Fruit fly (Drosophila melanogaster) whole organism, embryonic: Measurements from ENCODE around the gene Cbl.

Experiments used
- B-H1 ChIP-seq: fragments of 200-800 bp; sonication (Bioruptor generic); IDR thresholded peaks from 3 replicates; pipeline ENCODE4 v1.3.6; 2022; ENCODE audit warnings: missing biosample characterization, missing genetic modification characterization
- Bteb2 ChIP-seq: fragments of 200-800 bp; sonication (Bioruptor generic); optimal IDR thresholded peaks from 2 replicates; lab custom pipeline; 2016; ENCODE audit warnings: missing biosample characterization, missing genetic modification characterization
- CG10321 ChIP-seq: fragments of 200-800 bp; sonication (Bioruptor generic); IDR thresholded peaks from 2 replicates; pipeline ENCODE4 v1.3.6; 2022; ENCODE audit warnings: missing biosample characterization, missing genetic modification characterization
- CG10431 ChIP-seq: fragments of 200-800 bp; sonication (Bioruptor generic); optimal IDR thresholded peaks from 3 replicates; lab custom pipeline; 2018; ENCODE audit warnings: missing biosample characterization, mild to moderate bottlenecking, missing genetic modification characterization
- CG11504 ChIP-seq: fragments of 200-800 bp; sonication (Bioruptor generic); optimal IDR thresholded peaks from 3 replicates; lab custom pipeline; 2019; ENCODE audit warnings: missing biosample characterization, mild to moderate bottlenecking, missing genetic modification characterization, moderate library complexity
- CG11695 ChIP-seq: fragments of 200-800 bp; sonication (Bioruptor generic); IDR thresholded peaks from 3 replicates; pipeline ENCODE4 v1.3.6; 2022; ENCODE audit warnings: missing biosample characterization, missing genetic modification characterization
- CG12104 ChIP-seq: fragments of 200-800 bp; sonication (Bioruptor generic); optimal IDR thresholded peaks from 3 replicates; lab custom pipeline; 2016; ENCODE audit warnings: missing biosample characterization, missing genetic modification characterization
- CG13775 ChIP-seq: fragments of 200-800 bp; sonication (Bioruptor generic); optimal IDR thresholded peaks from 3 replicates; lab custom pipeline; 2017; ENCODE audit warnings: missing biosample characterization, mild to moderate bottlenecking, missing genetic modification characterization
- CG1529 ChIP-seq: fragments of 200-800 bp; sonication (Bioruptor generic); optimal IDR thresholded peaks from 3 replicates; lab custom pipeline; 2018; ENCODE audit warnings: missing biosample characterization, missing genetic modification characterization
- CG1602 ChIP-seq: fragments of 200-800 bp; sonication (Bioruptor generic); optimal IDR thresholded peaks from 3 replicates; lab custom pipeline; 2016; ENCODE audit warnings: missing biosample characterization, missing genetic modification characterization
- CG1647 ChIP-seq: fragments of 200-800 bp; sonication (Bioruptor generic); optimal IDR thresholded peaks from 3 replicates; lab custom pipeline; 2016; ENCODE audit warnings: missing biosample characterization, missing genetic modification characterization
- CG17361 ChIP-seq: fragments of 200-800 bp; sonication (Bioruptor generic); IDR thresholded peaks from 3 replicates; pipeline ENCODE4 v1.3.6; 2022; ENCODE audit warnings: missing biosample characterization, missing genetic modification characterization
- CG17912 ChIP-seq: fragments of 200-800 bp; sonication (Bioruptor generic); optimal IDR thresholded peaks from 2 replicates; lab custom pipeline; 2018; ENCODE audit warnings: missing biosample characterization, mild to moderate bottlenecking, missing genetic modification characterization
- CG1792 ChIP-seq: fragments of 200-800 bp; sonication (Bioruptor generic); optimal IDR thresholded peaks from 2 replicates; lab custom pipeline; 2016; ENCODE audit warnings: missing biosample characterization, missing genetic modification characterization
- CG1832 ChIP-seq: fragments of 200-800 bp; sonication (Bioruptor generic); optimal IDR thresholded peaks from 2 replicates; lab custom pipeline; 2017; ENCODE audit warnings: missing biosample characterization, mild to moderate bottlenecking, missing genetic modification characterization, inconsistent platforms
- CG2875 ChIP-seq: fragments of 200-800 bp; sonication (Bioruptor generic); optimal IDR thresholded peaks from 2 replicates; lab custom pipeline; 2017; ENCODE audit warnings: missing biosample characterization, mild to moderate bottlenecking, missing genetic modification characterization, missing genetic modification reagents
- CG31224 ChIP-seq: fragments of 200-800 bp; sonication (Bioruptor generic); IDR thresholded peaks from 2 replicates; pipeline ENCODE4 v1.3.6; 2022; ENCODE audit warnings: missing biosample characterization, missing genetic modification characterization
- CG33557 ChIP-seq: fragments of 200-800 bp; sonication (Bioruptor generic); optimal IDR thresholded peaks from 2 replicates; lab custom pipeline; 2019; ENCODE audit warnings: missing biosample characterization, mild to moderate bottlenecking, missing genetic modification characterization, moderate library complexity
- CG4404 ChIP-seq: fragments of 200-800 bp; sonication (Bioruptor generic); IDR thresholded peaks from 2 replicates; pipeline ENCODE4 v1.3.6; 2022; ENCODE audit warnings: missing biosample characterization, missing genetic modification characterization
- CG4820 ChIP-seq: fragments of 200-800 bp; sonication (Bioruptor generic); optimal IDR thresholded peaks from 3 replicates; lab custom pipeline; 2016; ENCODE audit warnings: missing biosample characterization, missing genetic modification characterization
- CG7786 ChIP-seq: fragments of 200-800 bp; sonication (Bioruptor generic); optimal IDR thresholded peaks from 2 replicates; lab custom pipeline; 2016; ENCODE audit warnings: missing biosample characterization, missing genetic modification characterization
- CG7839 ChIP-seq: fragments of 200-800 bp; sonication (Bioruptor generic); optimal IDR thresholded peaks from 3 replicates; lab custom pipeline; 2018; ENCODE audit warnings: missing biosample characterization, mild to moderate bottlenecking, missing genetic modification characterization, moderate library complexity
- CTCF ChIP-seq: fragments of 200-800 bp; sonication (Bioruptor generic); optimal IDR thresholded peaks from 2 replicates; lab custom pipeline; 2017; ENCODE audit warnings: missing biosample characterization, mild to moderate bottlenecking, missing genetic modification characterization, moderate library complexity
- HmgD ChIP-seq: fragments of 200-800 bp; sonication (Bioruptor generic); optimal IDR thresholded peaks from 3 replicates; lab custom pipeline; 2016; ENCODE audit warnings: missing biosample characterization, missing genetic modification characterization
- Lim3 ChIP-seq: fragments of 200-800 bp; sonication (Bioruptor generic); IDR thresholded peaks from 2 replicates; pipeline ENCODE4 v1.3.6; 2022; ENCODE audit warnings: missing biosample characterization, missing genetic modification characterization
- Mrtf ChIP-seq: fragments of 200-800 bp; sonication (Bioruptor generic); IDR thresholded peaks from 3 replicates; pipeline ENCODE4 v1.3.6; 2022; ENCODE audit warnings: missing biosample characterization, missing genetic modification characterization
- Myb ChIP-seq: fragments of 200-800 bp; sonication (Bioruptor generic); optimal IDR thresholded peaks from 2 replicates; lab custom pipeline; 2016; ENCODE audit warnings: missing biosample characterization, missing genetic modification characterization
- Pdp1 ChIP-seq, 2 experiments: fragments of 200-800 bp; sonication (Bioruptor generic); optimal IDR thresholded peaks; 3 replicates each; lab custom pipeline; 2016; ENCODE audit warnings: missing biosample characterization in 2 of 2, missing genetic modification characterization in 2 of 2, mild to moderate bottlenecking in 1 of 2, moderate library complexity in 1 of 2
- TFAM ChIP-seq: fragments of 200-800 bp; sonication (Bioruptor generic); optimal IDR thresholded peaks from 2 replicates; lab custom pipeline; 2017; ENCODE audit warnings: missing biosample characterization, missing genetic modification characterization, inconsistent platforms
- Tbp ChIP-seq: fragments of >200 bp; optimal IDR thresholded peaks from 2 replicates; lab custom pipeline; 2018; ENCODE audit warnings: missing biosample characterization, missing genetic modification characterization
- Trl ChIP-seq, 3 experiments: fragments of >200 bp in 2 of 3; fragments of 200-800 bp in 1 of 3; sonication (Bioruptor generic) in 1 of 3; optimal IDR thresholded peaks; 2 replicates in 1 of 3; 3 replicates in 2 of 3; lab custom pipeline; 2016 to 2017; ENCODE audit warnings: missing biosample characterization in 1 of 3, missing genetic modification characterization in 1 of 3
- az2 ChIP-seq: fragments of 200-800 bp; sonication (Bioruptor generic); optimal IDR thresholded peaks from 3 replicates; lab custom pipeline; 2016; ENCODE audit warnings: missing biosample characterization, missing genetic modification characterization
- bcd ChIP-seq: fragments of 200-800 bp; sonication (Bioruptor generic); optimal IDR thresholded peaks from 2 replicates; lab custom pipeline; 2017; ENCODE audit warnings: missing biosample characterization, mild to moderate bottlenecking, missing genetic modification characterization
- chinmo ChIP-seq: fragments of 200-800 bp; sonication (Bioruptor generic); IDR thresholded peaks from 4 replicates; pipeline ENCODE4 v1.3.6; 2022; ENCODE audit warnings: missing biosample characterization, missing genetic modification characterization; ENCODE audit not compliant: partially characterized antibody
- ci ChIP-seq: fragments of 200-800 bp; sonication (Bioruptor generic); IDR thresholded peaks from 3 replicates; pipeline ENCODE4 v1.3.6; 2022; ENCODE audit warnings: missing biosample characterization, missing genetic modification characterization
- crol ChIP-seq: fragments of 200-800 bp; sonication (Bioruptor generic); IDR thresholded peaks from 2 replicates; pipeline ENCODE4 v1.3.6; 2022; ENCODE audit warnings: missing biosample characterization, missing genetic modification characterization
- da ChIP-seq: fragments of 200-800 bp; sonication (Bioruptor generic); optimal IDR thresholded peaks from 2 replicates; lab custom pipeline; 2016; ENCODE audit warnings: missing biosample characterization, missing genetic modification characterization
- danr ChIP-seq: fragments of 200-800 bp; sonication (Bioruptor generic); IDR thresholded peaks from 2 replicates; pipeline ENCODE4 v1.3.6; 2022; ENCODE audit warnings: missing biosample characterization, missing genetic modification characterization
- dmrt11E ChIP-seq: fragments of 200-800 bp; sonication (Bioruptor generic); optimal IDR thresholded peaks from 3 replicates; lab custom pipeline; 2018; ENCODE audit warnings: missing biosample characterization, mild to moderate bottlenecking, missing genetic modification characterization, moderate library complexity
- dysf ChIP-seq: fragments of 200-800 bp; sonication (Bioruptor generic); IDR thresholded peaks from 3 replicates; pipeline ENCODE4 v1.3.6; 2022; ENCODE audit warnings: missing biosample characterization, missing genetic modification characterization
- hkb ChIP-seq, 2 experiments: fragments of 200-800 bp in 1 of 2; fragments of >200 bp in 1 of 2; sonication (Bioruptor generic) in 1 of 2; IDR thresholded peaks in 1 of 2; optimal IDR thresholded peaks in 1 of 2; 2 replicates each; pipeline versions ENCODE4 v1.3.6 to Lab custom; 2017 to 2022; ENCODE audit warnings: missing biosample characterization in 1 of 2, missing genetic modification characterization in 1 of 2
- jumu ChIP-seq: fragments of 200-800 bp; sonication (Bioruptor generic); optimal IDR thresholded peaks from 3 replicates; lab custom pipeline; 2016; ENCODE audit warnings: missing biosample characterization, missing genetic modification characterization
- ken ChIP-seq: fragments of 200-800 bp; sonication (Bioruptor generic); IDR thresholded peaks from 3 replicates; pipeline ENCODE4 v1.3.6; 2022; ENCODE audit warnings: missing biosample characterization, missing genetic modification characterization
- pzg ChIP-seq: fragments of 200-800 bp; sonication (Bioruptor generic); optimal IDR thresholded peaks from 3 replicates; lab custom pipeline; 2018; ENCODE audit warnings: missing biosample characterization, mild to moderate bottlenecking, missing genetic modification characterization, moderate library complexity
- ro ChIP-seq: fragments of 200-800 bp; sonication (Bioruptor generic); IDR thresholded peaks from 2 replicates; pipeline ENCODE4 v1.3.6; 2022; ENCODE audit warnings: missing biosample characterization, missing genetic modification characterization
- slou ChIP-seq: fragments of 200-800 bp; sonication (Bioruptor generic); optimal IDR thresholded peaks from 3 replicates; lab custom pipeline; 2016; ENCODE audit warnings: missing biosample characterization, missing genetic modification characterization
- sna ChIP-seq: fragments of 200-800 bp; sonication (Bioruptor generic); IDR thresholded peaks from 2 replicates; pipeline ENCODE4 v1.3.6; 2022; ENCODE audit warnings: missing biosample characterization, missing genetic modification characterization; ENCODE audit not compliant: partially characterized antibody
- vfl ChIP-seq: fragments of 200-800 bp; sonication (Bioruptor generic); optimal IDR thresholded peaks from 2 replicates; lab custom pipeline; 2016; ENCODE audit warnings: missing biosample characterization, missing genetic modification characterization
- zf30C ChIP-seq: fragments of 200-800 bp; sonication (Bioruptor generic); optimal IDR thresholded peaks from 3 replicates; lab custom pipeline; 2018; ENCODE audit warnings: missing biosample characterization, mild to moderate bottlenecking, missing genetic modification characterization

The Cbl gene

DNA sequence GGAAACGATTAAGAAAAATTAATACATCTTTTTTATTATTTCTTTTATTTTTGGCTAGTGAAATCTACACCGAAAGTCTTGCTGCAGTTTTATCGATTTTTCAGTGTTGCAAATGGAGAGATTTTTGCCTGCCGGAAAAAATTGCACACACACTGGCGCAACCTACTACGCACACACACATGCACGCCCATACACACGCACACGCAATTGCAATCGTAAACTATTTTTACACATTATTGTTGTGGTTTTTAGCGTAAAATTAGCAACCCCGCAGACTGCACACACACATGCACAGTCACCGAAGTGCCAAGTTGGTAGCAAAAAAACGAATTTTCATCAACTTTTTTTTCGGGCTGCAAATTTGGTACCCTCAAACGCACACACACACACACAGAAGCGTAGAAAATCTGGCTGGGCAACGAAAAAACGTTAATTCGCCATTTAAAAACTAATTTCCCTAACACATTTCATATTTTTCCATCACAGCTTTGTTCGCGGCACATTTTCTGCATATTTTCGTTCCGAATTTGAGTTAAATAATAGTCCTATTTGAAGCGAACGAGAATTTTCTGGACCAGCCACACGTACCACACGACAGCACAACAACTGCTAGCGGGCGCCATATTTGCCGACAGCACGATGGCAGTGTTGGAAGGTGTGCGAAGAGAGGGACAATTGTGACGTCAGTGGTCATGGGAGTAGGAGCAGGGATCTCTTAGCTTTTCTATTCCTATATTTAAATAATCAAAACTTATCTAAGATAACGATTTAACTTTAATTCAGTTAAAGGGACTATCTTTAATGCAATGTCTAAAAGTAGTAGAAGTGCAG, 17.2 kb downstream of the Cbl start, which contains the start of gene Unr (continued):
- peak; percentile 67 for TF ChIP-seq CG13775
- TF ChIP-seq CG4404 (GFP tag; lab: Robert Waterston, UW): no peak
- peak; percentile 71 for TF ChIP-seq Myb
- TF ChIP-seq HmgD (GFP tag; lab: Kevin White, UChicago): peak; percentile 79
- TF ChIP-seq CG12104 (GFP tag; lab: Kevin White, UChicago): no peak
- peak; percentile 74 for TF ChIP-seq CG1602 (GFP tag; lab: Kevin White, UChicago)
- peak; percentile 69 for TF ChIP-seq slou (GFP tag; lab: Kevin White, UChicago)
- peak; percentile 75 for TF ChIP-seq pzg (GFP tag; lab: Kevin White, UChicago)
- TF ChIP-seq CG1792 (GFP tag; lab: Kevin White, UChicago): peak; percentile 65
- peak; percentile 75 for TF ChIP-seq bcd (GFP tag; lab: Kevin White, UChicago)
- peak; percentile 92 for TF ChIP-seq ci
- peak; percentile 66 for TF ChIP-seq CG2875 (GFP tag; lab: Kevin White, UChicago)
- TF ChIP-seq CG1832 (GFP tag; lab: Kevin White, UChicago): no peak
- TF ChIP-seq dysf (GFP tag; lab: Robert Waterston, UW): peak; percentile 81
- peak; percentile 65 for TF ChIP-seq CG33557 (GFP tag; lab: Kevin White, UChicago)
- TF ChIP-seq zf30C (GFP tag; lab: Kevin White, UChicago): peak; percentile 46
- TF ChIP-seq danr (GFP tag; lab: Robert Waterston, UW): no peak
- TF ChIP-seq hkb (optimal IDR thresholded peaks at IDR 0.05; lab: Kevin White, UChicago): no peak
- peak; percentile 71 for TF ChIP-seq hkb (GFP tag; IDR thresholded peaks at IDR 0.05; lab: Robert Waterston, UW)
- TF ChIP-seq crol (GFP tag; lab: Robert Waterston, UW): no peak
- TF ChIP-seq CG7786 (GFP tag; lab: Kevin White, UChicago): peak; percentile 87
- peak; percentile 86; the same call in 1 of the 3 replicates for TF ChIP-seq ken (GFP tag; lab: Robert Waterston, UW)
- no peak for TF ChIP-seq Tbp (GFP tag; lab: Kevin White, UChicago)
- TF ChIP-seq CG10431: peak; percentile 52
- TF ChIP-seq CG11695 (GFP tag; lab: Robert Waterston, UW): peak; percentile 79
- peak; percentile 75 for TF ChIP-seq CG17912
- no peak; the same call in 1 of the 2 replicates for TF ChIP-seq ro (GFP tag; lab: Robert Waterston, UW)
- no peak for TF ChIP-seq sna (GFP tag; lab: Robert Waterston, UW)
- no peak for TF ChIP-seq Trl (optimal IDR thresholded peaks at IDR 0.05; lab: Kevin White, UChicago)
- peak; percentile 75 for TF ChIP-seq Trl (GFP tag; optimal IDR thresholded peaks at IDR 0.05; lab: Kevin White, UChicago)
- TF ChIP-seq CTCF (GFP tag; lab: Kevin White, UChicago): no peak
- TF ChIP-seq az2 (GFP tag; lab: Kevin White, UChicago): peak; percentile 86
- TF ChIP-seq jumu: peak; percentile 81
- TF ChIP-seq CG10321 (GFP tag; lab: Robert Waterston, UW): peak; percentile 27; the same call in 1 of the 2 replicates
- TF ChIP-seq chinmo: 0 out of 4 replicates have a peak, but pooled peaks have one; percentile 60
- peak; percentile 81 for TF ChIP-seq CG7839 (tag; lab: Kevin White, UChicago)
- peak; percentile 92 for TF ChIP-seq CG17361 (GFP tag; lab: Robert Waterston, UW)
- peak; percentile 24 for TF ChIP-seq CG1529 (GFP tag; lab: Kevin White, UChicago)
- TF ChIP-seq TFAM (GFP tag; lab: Kevin White, UChicago): peak; percentile 27
- peak; percentile 54 for TF ChIP-seq da (GFP tag; lab: Kevin White, UChicago)
- peak; percentile 67; the same call in 2 of the 3 replicates for TF ChIP-seq Mrtf (GFP tag; lab: Robert Waterston, UW)
- peak; percentile 79 for TF ChIP-seq B-H1 (GFP tag; lab: Robert Waterston, UW)
- TF ChIP-seq CG31224: peak; percentile 66
- peak; percentile 63 for TF ChIP-seq CG4820 (GFP tag; lab: Kevin White, UChicago)
- TF ChIP-seq CG1647 (GFP tag; lab: Kevin White, UChicago): peak; percentile 73
- TF ChIP-seq Bteb2: peak; percentile 66
- TF ChIP-seq CG11504 (tag; lab: Kevin White, UChicago): peak; percentile 63
- TF ChIP-seq dmrt11E (tag; lab: Kevin White, UChicago): peak; percentile 31
- peak; percentile 67 for TF ChIP-seq vfl
- no peak for TF ChIP-seq Lim3 (GFP tag; lab: Robert Waterston, UW)
- peak; percentile 72 to 75 for TF ChIP-seq Pdp1 (GFP tag; optimal IDR thresholded peaks at IDR 0.05; lab: Kevin White, UChicago)
